Fruit fly (Drosophila melanogaster): Measurements from ENCODE around the gene Ca-beta.

Gene Ca-beta

dm6 chr2L:11113011-11113528 lies 90.3 kb downstream of the Ca-beta start, which contains the start of gene Idua:
Idua (minus strand) TSS chr2L:11113061.
- TF ChIP-seq Mnt (GFP tag; optimal IDR thresholded peaks at IDR 0.05) (no peak), CG7045 (GFP tag; optimal IDR thresholded peaks at IDR 0.05) (peak; percentile 63), cic (GFP tag; optimal IDR thresholded peaks at IDR 0.05) (no peak), Crg-1 (GFP tag; optimal IDR thresholded peaks at IDR 0.05) (no peak), CG5204 (GFP tag; optimal IDR thresholded peaks at IDR 0.05) (no peak), tj (GFP tag; optimal IDR thresholded peaks at IDR 0.05) (no peak), CG11617 (GFP tag; optimal IDR thresholded peaks at IDR 0.05) (peak; percentile 47), CG1620 (GFP tag; optimal IDR thresholded peaks at IDR 0.05) (no peak), cnc (optimal IDR thresholded peaks at IDR 0.05) (no peak), Hr96 (GFP tag; optimal IDR thresholded peaks at IDR 0.05) (no peak), CG12768 (GFP tag; optimal IDR thresholded peaks at IDR 0.05) (peak; percentile 60), Clk (GFP tag; optimal IDR thresholded peaks at IDR 0.05) (peak; percentile 37), bab1 (GFP tag; optimal IDR thresholded peaks at IDR 0.05) (peak; percentile 65), CG33017 (tag; optimal IDR thresholded peaks at IDR 0.05) (peak; percentile 65), CG7101 (tag; optimal IDR thresholded peaks at IDR 0.05) (peak; percentile 59), toe (GFP tag; optimal IDR thresholded peaks at IDR 0.05) (no peak), pad (GFP tag; optimal IDR thresholded peaks at IDR 0.05) (peak; percentile 50), kay (GFP tag; ENCODE audit: borderline replicate concordance) (no peak), ovo (GFP tag; optimal IDR thresholded peaks at IDR 0.05) (no peak), CG14711 (tag; optimal IDR thresholded peaks at IDR 0.05) (peak; percentile 51)

DNA sequence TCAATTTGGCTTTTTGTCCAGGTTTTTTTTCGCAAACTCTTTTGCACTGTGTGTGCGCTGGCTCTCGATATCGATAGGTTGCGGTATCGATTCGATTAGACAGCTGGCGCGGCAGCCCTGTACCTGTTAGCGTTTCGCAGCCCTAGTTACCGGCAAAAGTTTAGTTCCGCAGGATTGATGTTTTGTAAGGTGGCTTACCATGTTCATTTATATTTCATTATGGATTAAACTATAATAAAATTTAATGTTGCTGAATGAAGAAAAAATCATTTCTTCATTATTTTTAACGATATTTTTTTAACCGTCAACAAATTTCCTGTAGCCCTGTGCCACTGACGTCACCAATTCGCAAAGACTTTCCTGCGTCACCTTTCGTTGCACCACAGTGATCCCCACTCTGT lies 96.8 kb downstream of the Ca-beta start, which contains the start of gene Reps:
Gene Reps, minus strand, starts transcription at position 84 of the 401 bp plus-strand sequence.
- TF ChIP-seq CG12768 (GFP tag; optimal IDR thresholded peaks at IDR 0.05) (peak; percentile 98), CG1620 (GFP tag; optimal IDR thresholded peaks at IDR 0.05) (peak; percentile 97), Mnt (GFP tag; optimal IDR thresholded peaks at IDR 0.05) (peak; percentile 93), CG5204 (GFP tag; optimal IDR thresholded peaks at IDR 0.05) (peak; percentile 98), pad (GFP tag; optimal IDR thresholded peaks at IDR 0.05) (peak; percentile 89), cic (GFP tag; optimal IDR thresholded peaks at IDR 0.05) (peak; percentile 77), CG33017 (tag; optimal IDR thresholded peaks at IDR 0.05) (peak; percentile 96), Crg-1 (GFP tag; optimal IDR thresholded peaks at IDR 0.05) (peak; percentile 96), kay (GFP tag; ENCODE audit: borderline replicate concordance) (no peak), Hr96 (GFP tag; optimal IDR thresholded peaks at IDR 0.05) (peak; percentile 97), ovo (GFP tag; optimal IDR thresholded peaks at IDR 0.05) (peak; percentile 94), Clk (GFP tag; optimal IDR thresholded peaks at IDR 0.05) (peak; percentile 96), bab1 (GFP tag; optimal IDR thresholded peaks at IDR 0.05) (peak; percentile 96), CG7045 (GFP tag; optimal IDR thresholded peaks at IDR 0.05) (peak; percentile 98), CG14711 (tag; optimal IDR thresholded peaks at IDR 0.05) (peak; percentile 95), cnc (optimal IDR thresholded peaks at IDR 0.05) (no peak), tj (GFP tag; optimal IDR thresholded peaks at IDR 0.05) (peak; percentile 87), toe (GFP tag; optimal IDR thresholded peaks at IDR 0.05) (peak; percentile 98), CG11617 (GFP tag; optimal IDR thresholded peaks at IDR 0.05) (peak; percentile 96), CG7101 (tag; optimal IDR thresholded peaks at IDR 0.05) (peak; percentile 97)

All from whole organism, adult.